Fruit fly (Drosophila melanogaster) whole organism: ENCODE data around the gene Hip14.

ENCODE experiments used
- CG8478 ChIP-seq: fragments of >200 bp; optimal IDR thresholded peaks from 2 replicates; lab custom pipeline; 2018; ENCODE audit warnings: inconsistent platforms
- Dll ChIP-seq: fragments of >200 bp; optimal IDR thresholded peaks from 2 replicates; lab custom pipeline; 2017
- EcR ChIP-seq, 2 experiments: fragments of >200 bp; optimal IDR thresholded peaks; 2 replicates each; lab custom pipeline; 2017; ENCODE audit warnings: missing biosample characterization in 2 of 2, missing genetic modification characterization in 2 of 2, missing genetic modification reagents in 2 of 2
- pan ChIP-seq: fragments of >200 bp; optimal IDR thresholded peaks from 2 replicates; lab custom pipeline; 2017
- psq ChIP-seq: fragments of >200 bp; optimal IDR thresholded peaks from 2 replicates; lab custom pipeline; 2017
- usp ChIP-seq: fragments of >200 bp; optimal IDR thresholded peaks from 2 replicates; lab custom pipeline; 2017; ENCODE audit warnings: missing biosample characterization, missing genetic modification characterization, mixed read lengths

Hip14 gene

DNA sequence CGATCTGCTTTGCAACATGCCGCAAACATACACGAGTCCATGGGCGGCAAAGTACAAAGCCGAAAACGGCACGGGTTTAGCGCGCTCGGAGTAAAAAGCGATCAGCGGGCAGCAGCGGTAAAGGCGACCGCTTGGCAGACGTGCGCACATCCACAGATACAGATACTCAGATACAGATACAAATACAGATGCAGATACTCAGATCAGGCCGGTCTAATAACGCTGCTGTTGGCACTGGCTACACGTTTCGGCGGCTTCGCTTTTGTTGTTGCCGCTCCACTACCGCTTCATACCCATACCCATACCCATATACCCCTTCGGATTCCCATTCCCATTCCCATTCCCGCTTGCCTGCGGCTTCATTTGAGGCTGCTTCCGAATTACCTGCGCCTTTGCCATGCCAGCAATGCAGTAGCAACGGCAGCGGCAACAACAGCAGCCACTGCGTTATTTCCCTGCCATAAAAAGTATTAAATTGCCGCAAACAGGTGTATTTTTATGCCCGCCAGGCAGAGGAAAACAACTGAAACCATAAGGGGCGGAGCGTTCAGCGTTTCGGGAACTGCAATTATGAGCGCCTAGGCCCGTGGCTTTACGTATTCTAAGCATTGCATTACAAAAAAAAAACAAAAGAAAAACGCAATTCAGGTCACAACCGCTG lies 37.1 kb downstream of the Hip14 start:
- TF ChIP-seq Dll (lab: Kevin White, UChicago) (no peak), usp (GFP tag; lab: Kevin White, UChicago) (no peak), pan (lab: Kevin White, UChicago) (no peak), CG8478 (no peak), EcR (GFP tag; optimal IDR thresholded peaks at IDR 0.05; lab: Kevin White, UChicago) (no peak), psq (lab: Kevin White, UChicago) (no peak)

DNA sequence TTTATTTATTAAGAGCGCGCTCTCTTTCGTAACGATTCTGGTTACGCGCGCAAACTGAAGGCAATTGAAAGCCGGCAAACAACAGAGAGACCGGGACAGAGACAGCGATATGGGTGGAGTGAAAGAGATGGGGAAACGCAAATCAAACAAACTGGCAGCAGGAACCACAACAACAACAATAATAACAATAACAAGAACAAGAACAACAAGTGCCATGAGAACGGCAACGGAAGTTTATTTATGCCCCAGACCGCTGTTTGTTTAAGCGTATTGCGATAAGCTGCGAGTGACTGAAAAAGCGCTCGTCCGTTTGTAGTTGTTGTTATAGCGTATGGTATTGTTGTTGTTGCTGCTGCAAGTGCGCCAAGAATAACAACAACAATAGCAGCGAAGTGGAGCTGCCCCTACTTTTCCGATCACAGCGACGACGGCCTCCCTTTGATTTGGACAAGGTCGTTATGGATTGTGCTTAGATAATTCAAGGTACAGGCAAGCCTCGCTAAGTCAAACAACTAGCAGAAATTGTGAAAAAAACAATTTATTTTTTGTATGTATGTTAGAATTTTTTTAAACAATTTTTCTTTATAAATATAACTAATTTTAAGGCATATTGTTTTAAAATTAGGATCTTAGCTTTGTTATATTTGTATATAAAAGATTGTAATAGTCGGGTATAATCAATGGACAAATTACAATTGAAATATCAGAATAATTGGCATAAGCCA lies 38.2 kb downstream of the Hip14 start:
- TF ChIP-seq usp (GFP tag; lab: Kevin White, UChicago) (no peak), CG8478 (no peak), psq (lab: Kevin White, UChicago) (no peak)

DNA sequence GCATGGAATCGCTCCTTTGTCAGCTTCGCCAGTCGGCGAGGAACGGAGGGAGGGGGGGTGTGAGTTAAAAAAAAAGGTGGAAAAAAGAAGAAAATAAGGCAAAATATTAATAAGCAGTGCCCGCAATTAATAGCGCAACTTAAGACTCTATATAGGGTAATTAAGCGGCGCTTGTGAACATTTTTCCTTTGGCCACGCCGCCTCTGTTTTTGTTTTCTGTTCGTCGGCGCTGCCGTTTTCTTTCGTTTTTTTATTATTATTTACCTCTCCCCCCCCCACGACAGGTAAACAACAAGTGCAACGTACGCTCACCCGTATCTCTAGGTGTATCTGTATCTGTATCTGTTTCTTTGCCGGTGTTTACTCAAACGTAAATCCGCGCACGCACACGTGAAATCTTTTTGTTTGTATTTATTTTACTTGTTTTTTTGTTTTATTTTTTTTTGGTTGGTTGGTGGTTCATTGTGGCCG lies 39.2 kb downstream of the Hip14 start:
- TF ChIP-seq psq (lab: Kevin White, UChicago), result no peak
- no peak for TF ChIP-seq Dll (lab: Kevin White, UChicago)
- no peak for TF ChIP-seq CG8478
- no peak for TF ChIP-seq pan (lab: Kevin White, UChicago)
- no peak for TF ChIP-seq EcR (GFP tag; optimal IDR thresholded peaks at IDR 0.05; lab: Kevin White, UChicago)
- no peak for TF ChIP-seq usp (GFP tag; lab: Kevin White, UChicago)

DNA sequence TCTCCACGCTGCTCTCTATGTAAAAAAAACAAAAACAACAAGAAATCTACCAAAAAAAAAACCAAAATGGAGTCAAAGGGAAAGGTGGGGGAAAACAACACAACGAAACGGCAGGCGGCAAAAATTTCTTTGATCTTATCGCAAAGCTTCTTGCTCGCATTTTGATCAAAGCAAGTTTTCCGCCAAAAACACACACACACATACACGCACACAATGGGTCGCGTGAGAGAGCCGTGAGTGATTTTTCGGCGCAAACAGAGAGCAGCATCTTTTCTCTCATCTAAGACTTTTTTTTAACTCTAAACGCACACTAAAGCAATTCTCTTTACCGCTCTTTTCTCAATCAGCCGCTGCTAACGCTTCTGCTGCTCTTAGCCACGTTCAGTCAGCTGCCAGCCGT lies 40.9 kb downstream of the Hip14 start:
- no peak for TF ChIP-seq usp (GFP tag; lab: Kevin White, UChicago)
- no peak for TF ChIP-seq EcR (GFP tag; optimal IDR thresholded peaks at IDR 0.05; lab: Kevin White, UChicago)
- TF ChIP-seq psq (lab: Kevin White, UChicago), result no peak
- TF ChIP-seq CG8478, result no peak
- TF ChIP-seq pan (lab: Kevin White, UChicago), result no peak
- TF ChIP-seq Dll (lab: Kevin White, UChicago), result no peak

DNA sequence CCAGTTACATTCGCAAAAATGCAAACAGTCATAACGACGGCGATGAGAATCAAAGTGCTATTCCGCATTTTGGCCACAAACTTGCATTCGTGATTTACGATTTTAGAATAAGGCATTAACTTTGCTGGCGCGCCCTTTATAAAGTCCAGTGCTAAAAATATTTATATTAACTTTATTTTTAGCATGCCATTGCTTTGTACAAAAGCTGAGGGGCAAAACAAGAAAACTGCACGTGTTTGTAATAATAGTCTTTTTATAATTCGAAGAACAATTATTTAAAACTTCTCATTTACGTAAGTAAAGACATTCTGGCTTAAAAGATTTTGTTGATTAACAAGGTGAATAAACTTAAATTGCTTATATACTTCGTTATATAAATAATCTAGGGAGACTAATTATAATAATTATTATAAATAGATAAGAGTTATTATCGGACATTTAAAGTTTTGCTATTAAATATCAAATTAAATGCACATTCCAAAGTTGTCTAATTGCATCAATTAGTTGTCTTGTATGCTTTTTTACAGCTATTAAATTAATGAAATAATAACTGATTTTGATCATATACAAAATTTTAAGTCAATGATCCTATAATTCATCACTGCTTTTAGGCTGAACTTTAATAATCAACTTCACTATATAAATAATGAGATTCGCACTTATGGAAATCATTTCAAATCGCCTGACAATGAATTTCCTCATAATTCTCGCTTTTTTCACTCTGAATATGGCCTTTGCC lies 45.2 kb downstream of the Hip14 start, which contains the start of the genes CG42717 and CG42716:
Gene CG42717 (minus strand): TSS at position 101 of the 739 bp plus-strand sequence.
Gene CG42716 (plus strand): TSS at position 689 of the 739 bp plus-strand sequence.
- TF ChIP-seq psq (lab: Kevin White, UChicago) (no peak), EcR (GFP tag; optimal IDR thresholded peaks at IDR 0.05; lab: Kevin White, UChicago) (no peak), pan (lab: Kevin White, UChicago) (no peak), Dll (lab: Kevin White, UChicago) (no peak), usp (GFP tag; lab: Kevin White, UChicago) (no peak), CG8478 (no peak)

DNA sequence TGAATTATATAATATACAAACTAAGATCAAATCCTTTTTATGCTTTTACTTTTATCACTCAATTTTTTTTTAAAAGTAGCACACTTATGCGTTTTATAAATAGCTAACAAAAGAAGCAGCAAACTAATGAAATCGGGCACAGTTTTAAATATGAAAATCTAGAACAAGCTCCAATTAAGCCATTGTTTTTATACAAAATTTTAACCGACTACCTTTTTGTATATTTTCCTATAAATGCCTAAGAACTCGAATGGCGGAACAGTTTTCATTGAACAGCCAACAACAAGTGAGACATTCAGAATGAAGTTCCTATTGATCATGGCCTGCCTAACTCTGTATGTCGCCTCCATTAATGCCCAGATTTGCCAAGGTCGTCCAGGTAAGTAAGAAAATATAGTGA lies 46.2 kb downstream of the Hip14 start, which contains the start of gene CG42538:
Gene CG42538 (plus strand): TSS at position 301 of the 400 bp plus-strand sequence.
- no peak for TF ChIP-seq EcR (GFP tag; optimal IDR thresholded peaks at IDR 0.05; lab: Kevin White, UChicago)
- no peak for TF ChIP-seq pan (lab: Kevin White, UChicago)
- TF ChIP-seq CG8478, result no peak
- TF ChIP-seq psq (lab: Kevin White, UChicago), result no peak
- TF ChIP-seq Dll (lab: Kevin White, UChicago), result no peak
- no peak for TF ChIP-seq usp (GFP tag; lab: Kevin White, UChicago)

DNA sequence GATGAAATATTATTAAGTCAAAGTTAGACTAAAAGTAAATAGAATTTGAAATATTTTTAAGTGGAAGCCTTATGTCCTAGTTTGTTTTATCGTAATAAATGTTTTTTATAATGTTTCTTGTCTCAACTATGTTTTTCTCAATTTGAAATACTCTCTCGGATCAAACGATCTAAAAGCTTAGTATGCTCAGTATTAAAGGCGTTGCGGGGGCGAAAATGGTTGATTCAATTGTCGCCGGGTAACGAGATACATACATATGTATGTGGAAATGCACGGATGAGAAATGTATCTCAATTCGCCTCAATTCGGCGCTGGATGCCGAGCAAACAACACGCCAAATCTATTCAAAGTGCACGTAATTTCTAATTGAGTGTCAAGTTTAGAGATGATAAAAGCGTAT lies 47.1 kb downstream of the Hip14 start, which contains the start of gene CG5895:
Gene CG5895 (plus strand): TSS at position 301 of the 400 bp plus-strand sequence.
- no peak for TF ChIP-seq psq (lab: Kevin White, UChicago)
- no peak for TF ChIP-seq EcR (GFP tag; optimal IDR thresholded peaks at IDR 0.05; lab: Kevin White, UChicago)
- TF ChIP-seq Dll (lab: Kevin White, UChicago), result no peak
- no peak for TF ChIP-seq CG8478
- no peak for TF ChIP-seq pan (lab: Kevin White, UChicago)
- TF ChIP-seq usp (GFP tag; lab: Kevin White, UChicago), result no peak

DNA sequence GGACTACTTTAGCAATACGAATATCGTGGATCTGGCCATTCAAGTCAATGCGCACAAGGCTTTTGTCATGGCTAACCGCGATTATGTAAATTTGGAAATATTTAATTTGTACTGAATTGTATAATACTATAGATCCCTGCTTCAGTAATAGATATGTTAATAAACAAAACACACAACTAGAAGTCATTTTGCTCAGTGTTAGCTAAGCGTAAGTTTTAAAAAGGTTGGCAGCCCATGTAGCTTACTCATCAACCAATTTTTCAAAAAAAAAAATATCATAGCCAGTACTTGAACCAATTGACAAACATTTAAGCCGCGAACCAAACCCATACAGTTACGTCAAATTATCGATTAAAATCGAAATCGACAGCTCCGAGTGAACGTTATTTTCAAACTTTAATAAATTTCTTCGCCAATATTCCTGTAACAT lies 49.0 kb downstream of the Hip14 start:
- TF ChIP-seq EcR (GFP tag; optimal IDR thresholded peaks at IDR 0.05; lab: Kevin White, UChicago) (no peak), usp (GFP tag; lab: Kevin White, UChicago) (no peak)

DNA sequence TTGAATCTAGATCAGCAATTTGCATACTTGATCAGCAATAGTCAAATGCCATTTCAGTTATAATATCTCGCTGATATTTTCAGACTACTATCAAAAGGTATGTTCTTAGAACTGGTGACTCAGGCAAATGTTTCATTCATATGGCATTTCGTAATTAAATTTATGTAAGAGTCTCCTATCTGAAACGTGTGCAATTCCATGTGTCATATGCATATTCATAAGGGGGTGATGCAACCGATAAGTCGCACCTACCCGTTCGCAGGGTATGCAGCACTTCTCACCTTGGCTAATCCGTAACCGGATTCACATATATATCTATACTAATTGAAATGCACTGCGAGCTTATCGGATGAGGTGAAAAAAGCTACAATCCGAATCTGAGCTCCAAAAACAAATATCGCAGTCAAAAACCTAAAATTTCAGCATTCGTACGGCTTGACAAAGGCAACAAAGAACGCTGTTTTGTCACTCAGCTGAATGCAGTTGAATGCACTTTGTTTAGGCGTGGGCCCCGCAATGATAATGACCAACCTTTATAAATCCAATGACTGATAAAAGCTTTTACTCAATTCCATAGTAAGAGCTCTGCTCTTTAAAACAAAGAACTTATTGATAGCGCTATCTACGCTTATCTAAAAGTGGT lies 49.8 kb downstream of the Hip14 start:
- TF ChIP-seq pan (lab: Kevin White, UChicago) (no peak), usp (GFP tag; lab: Kevin White, UChicago) (no peak), EcR (GFP tag; optimal IDR thresholded peaks at IDR 0.05; lab: Kevin White, UChicago) (peak; percentile 33 to 59), Dll (lab: Kevin White, UChicago) (no peak)

DNA sequence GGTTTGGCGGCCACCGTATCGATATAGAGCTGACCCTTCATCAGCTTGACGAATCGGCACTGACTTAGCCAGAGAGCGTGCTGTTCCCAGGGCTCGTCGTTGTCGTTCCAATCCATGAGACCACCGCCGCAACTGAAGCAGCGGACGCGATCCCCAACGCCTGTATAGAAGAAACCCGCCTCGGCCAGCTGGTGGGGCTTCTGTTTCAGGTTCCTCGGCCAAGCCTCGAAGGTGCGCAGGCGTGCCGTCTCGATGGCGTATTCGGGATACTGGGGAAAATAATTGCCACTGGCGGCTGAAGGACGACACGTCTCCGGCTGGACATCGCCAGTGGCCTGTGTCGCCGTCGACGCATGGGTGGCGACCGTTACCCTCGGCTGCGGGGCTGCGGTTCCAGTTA lies 51.0 kb downstream of the Hip14 start:
- TF ChIP-seq CG8478, result no peak

DNA sequence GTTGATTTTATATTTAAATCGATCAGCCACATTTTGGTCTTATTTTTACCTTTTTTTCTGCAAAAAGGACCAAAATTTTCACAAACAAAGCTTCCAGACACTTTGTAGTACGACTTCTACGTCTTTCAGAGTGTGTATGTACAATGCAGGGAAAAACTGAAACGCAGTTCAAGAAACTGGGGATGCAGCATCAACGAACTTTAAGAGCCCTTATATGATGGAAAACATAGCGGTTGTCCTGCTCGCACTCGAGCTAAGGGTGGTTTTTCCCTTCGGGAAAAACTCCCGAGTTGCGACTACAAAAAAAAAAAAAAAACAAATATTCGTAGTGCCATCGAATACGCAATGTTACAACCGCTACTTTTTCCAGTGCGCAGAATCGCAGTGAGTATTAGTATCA lies 52.4 kb downstream of the Hip14 start:
- TF ChIP-seq CG8478 (no peak), usp (GFP tag; lab: Kevin White, UChicago) (no peak), EcR (GFP tag; optimal IDR thresholded peaks at IDR 0.05; lab: Kevin White, UChicago) (no peak), Dll (lab: Kevin White, UChicago) (no peak), psq (lab: Kevin White, UChicago) (no peak), pan (lab: Kevin White, UChicago) (no peak)
